Fruit fly (Drosophila melanogaster) whole organism, embryonic: ENCODE results near the gene Mec2.
A peak's percentile ranks its signal among the peaks of the same experiment; 100 is the strongest.

Source experiments
- Abd-B ChIP-seq: fragments of 200-800 bp; sonication (Bioruptor generic); optimal IDR thresholded peaks from 2 replicates; lab custom pipeline; 2018; ENCODE audit warnings: missing biosample characterization, mild to moderate bottlenecking, missing genetic modification characterization, moderate library complexity
- Ada2b ChIP-seq: fragments of 200-800 bp; sonication (Bioruptor generic); IDR thresholded peaks from 2 replicates; pipeline ENCODE4 v1.3.6; 2022; ENCODE audit warnings: missing biosample characterization, missing genetic modification characterization
- Aef1 ChIP-seq: fragments of 200-800 bp; sonication (Bioruptor generic); IDR thresholded peaks from 3 replicates; pipeline ENCODE4 v1.3.6; 2022; ENCODE audit warnings: missing biosample characterization, missing genetic modification characterization
- Atf-2 ChIP-seq: fragments of 200-800 bp; sonication (Bioruptor generic); optimal IDR thresholded peaks from 2 replicates; lab custom pipeline; 2016; ENCODE audit warnings: missing biosample characterization, missing genetic modification characterization
- CG10543 ChIP-seq: fragments of 200-800 bp; sonication (Bioruptor generic); optimal IDR thresholded peaks from 3 replicates; lab custom pipeline; 2017; ENCODE audit warnings: missing biosample characterization, mild to moderate bottlenecking, missing genetic modification characterization, moderate library complexity
- CG11085 ChIP-seq: fragments of 200-800 bp; sonication (Bioruptor generic); IDR thresholded peaks from 2 replicates; pipeline ENCODE4 v1.3.6; 2022; ENCODE audit warnings: missing biosample characterization, missing genetic modification characterization
- CG11723 ChIP-seq: fragments of 200-800 bp; sonication (Bioruptor generic); optimal IDR thresholded peaks from 2 replicates; lab custom pipeline; 2017; ENCODE audit warnings: missing biosample characterization, mild to moderate bottlenecking, missing genetic modification characterization
- CG13287 ChIP-seq: fragments of 200-800 bp; sonication (Bioruptor generic); IDR thresholded peaks from 2 replicates; pipeline ENCODE4 v1.3.6; 2022; ENCODE audit warnings: missing biosample characterization, missing genetic modification characterization; ENCODE audit not compliant: partially characterized antibody
- CG17568 ChIP-seq: fragments of 200-800 bp; sonication (Bioruptor generic); optimal IDR thresholded peaks from 2 replicates; lab custom pipeline; 2018; ENCODE audit warnings: missing biosample characterization, mild to moderate bottlenecking, missing genetic modification characterization, moderate library complexity
- CG17829 ChIP-seq: fragments of 200-800 bp; optimal IDR thresholded peaks from 2 replicates; lab custom pipeline; 2019; ENCODE audit warnings: missing biosample characterization, mild to moderate bottlenecking, missing genetic modification characterization, moderate library complexity
- CG2202 ChIP-seq: fragments of 200-800 bp; sonication (Bioruptor generic); optimal IDR thresholded peaks from 2 replicates; lab custom pipeline; 2018; ENCODE audit warnings: missing biosample characterization, mild to moderate bottlenecking, missing genetic modification characterization
- CG2875 ChIP-seq: fragments of 200-800 bp; sonication (Bioruptor generic); optimal IDR thresholded peaks from 2 replicates; lab custom pipeline; 2017; ENCODE audit warnings: missing biosample characterization, mild to moderate bottlenecking, missing genetic modification characterization, missing genetic modification reagents
- CG32532 ChIP-seq: fragments of 200-800 bp; sonication (Bioruptor generic); IDR thresholded peaks from 2 replicates; pipeline ENCODE4 v1.3.6; 2022; ENCODE audit warnings: missing biosample characterization, missing genetic modification characterization
- CG6175 ChIP-seq: fragments of 200-800 bp; sonication (Bioruptor generic); IDR thresholded peaks from 3 replicates; pipeline ENCODE4 v1.3.6; 2022; ENCODE audit warnings: missing biosample characterization, missing genetic modification characterization
- CG6689 ChIP-seq: fragments of 200-800 bp; sonication (Bioruptor generic); IDR thresholded peaks from 2 replicates; pipeline ENCODE4 v1.3.6; 2022; ENCODE audit warnings: missing biosample characterization, missing genetic modification characterization
- CG7556 ChIP-seq: fragments of 200-800 bp; sonication (Bioruptor generic); optimal IDR thresholded peaks from 2 replicates; lab custom pipeline; 2017; ENCODE audit warnings: missing biosample characterization, mild to moderate bottlenecking, missing genetic modification characterization
- CG7786 ChIP-seq: fragments of 200-800 bp; sonication (Bioruptor generic); optimal IDR thresholded peaks from 2 replicates; lab custom pipeline; 2016; ENCODE audit warnings: missing biosample characterization, missing genetic modification characterization
- CG9609 ChIP-seq: fragments of 200-800 bp; sonication (Bioruptor generic); optimal IDR thresholded peaks from 3 replicates; lab custom pipeline; 2016; ENCODE audit warnings: missing biosample characterization, missing genetic modification characterization
- CG9876 ChIP-seq: fragments of 200-800 bp; sonication (Bioruptor generic); optimal IDR thresholded peaks from 2 replicates; lab custom pipeline; 2016; ENCODE audit warnings: missing biosample characterization, missing genetic modification characterization
- Deaf1 ChIP-seq: fragments of 200-800 bp; optimal IDR thresholded peaks from 3 replicates; lab custom pipeline; 2019; ENCODE audit warnings: missing biosample characterization, mild to moderate bottlenecking, missing genetic modification characterization, moderate library complexity
- H2.0 ChIP-seq: fragments of 200-800 bp; sonication (Bioruptor generic); IDR thresholded peaks from 2 replicates; pipeline ENCODE4 v1.3.6; 2022; ENCODE audit warnings: missing biosample characterization, missing genetic modification characterization
- HLH4C ChIP-seq: fragments of 200-800 bp; sonication (Bioruptor generic); IDR thresholded peaks from 3 replicates; pipeline ENCODE4 v1.3.6; 2022; ENCODE audit warnings: missing biosample characterization, missing genetic modification characterization; ENCODE audit not compliant: partially characterized antibody
- Hr3 ChIP-seq: fragments of 200-800 bp; sonication (Bioruptor generic); optimal IDR thresholded peaks from 3 replicates; lab custom pipeline; 2016; ENCODE audit warnings: missing biosample characterization, missing genetic modification characterization
- Jarid2 ChIP-seq: fragments of 200-800 bp; sonication (Bioruptor generic); optimal IDR thresholded peaks from 3 replicates; lab custom pipeline; 2017; ENCODE audit warnings: mild to moderate bottlenecking, missing biosample characterization, missing genetic modification reagents, missing genetic modification characterization
- Lim3 ChIP-seq: fragments of 200-800 bp; sonication (Bioruptor generic); IDR thresholded peaks from 2 replicates; pipeline ENCODE4 v1.3.6; 2022; ENCODE audit warnings: missing biosample characterization, missing genetic modification characterization
- NC2α ChIP-seq: fragments of 200-800 bp; sonication (Bioruptor generic); optimal IDR thresholded peaks from 2 replicates; lab custom pipeline; 2016; ENCODE audit warnings: missing biosample characterization, missing genetic modification characterization
- NFAT ChIP-seq: fragments of 200-800 bp; sonication (Bioruptor generic); IDR thresholded peaks from 2 replicates; pipeline ENCODE4 v1.3.6; 2022; ENCODE audit warnings: missing biosample characterization, missing genetic modification characterization
- Rx ChIP-seq: fragments of 200-800 bp; sonication (Bioruptor generic); IDR thresholded peaks from 2 replicates; pipeline ENCODE4 v1.3.6; 2022; ENCODE audit warnings: missing biosample characterization, missing genetic modification characterization
- Sox102F ChIP-seq: fragments of 200-800 bp; sonication (Bioruptor generic); optimal IDR thresholded peaks from 2 replicates; lab custom pipeline; 2018; ENCODE audit warnings: missing biosample characterization, mild to moderate bottlenecking, missing genetic modification characterization, moderate library complexity
- Stat92E ChIP-seq, 3 experiments: fragments of >200 bp in 2 of 3; fragments of 200-800 bp in 1 of 3; sonication (Bioruptor generic) in 1 of 3; optimal IDR thresholded peaks; 2 replicates each; lab custom pipeline; 2017 to 2019; ENCODE audit warnings: missing biosample characterization in 3 of 3, missing genetic modification characterization in 3 of 3, mild to moderate bottlenecking in 1 of 3, moderate library complexity in 1 of 3
- ash1 ChIP-seq: fragments of 200-800 bp; sonication (Bioruptor generic); optimal IDR thresholded peaks from 2 replicates; lab custom pipeline; 2018; ENCODE audit warnings: missing biosample characterization, mild to moderate bottlenecking, missing genetic modification characterization
- bab2 ChIP-seq: fragments of 200-800 bp; sonication (Bioruptor generic); optimal IDR thresholded peaks from 2 replicates; lab custom pipeline; 2016; ENCODE audit warnings: missing biosample characterization, missing genetic modification characterization
- bowl ChIP-seq: fragments of 200-800 bp; sonication (Bioruptor generic); IDR thresholded peaks from 2 replicates; pipeline ENCODE4 v1.3.6; 2022; ENCODE audit warnings: missing biosample characterization, missing genetic modification characterization
- caup ChIP-seq: fragments of 200-800 bp; sonication (Bioruptor generic); optimal IDR thresholded peaks from 3 replicates; lab custom pipeline; 2017; ENCODE audit warnings: missing biosample characterization, mild to moderate bottlenecking, missing genetic modification characterization, moderate library complexity; ENCODE audit not compliant: severe bottlenecking
- ci ChIP-seq: fragments of 200-800 bp; sonication (Bioruptor generic); IDR thresholded peaks from 3 replicates; pipeline ENCODE4 v1.3.6; 2022; ENCODE audit warnings: missing biosample characterization, missing genetic modification characterization
- dati ChIP-seq: fragments of 200-800 bp; sonication (Bioruptor generic); IDR thresholded peaks from 2 replicates; pipeline ENCODE4 v1.3.6; 2022; ENCODE audit warnings: missing biosample characterization, missing genetic modification characterization
- ewg ChIP-seq: fragments of 200-800 bp; sonication (Bioruptor generic); optimal IDR thresholded peaks from 3 replicates; lab custom pipeline; 2017; ENCODE audit warnings: mild to moderate bottlenecking, missing biosample characterization, missing genetic modification reagents, missing genetic modification characterization
- fd64A ChIP-seq: fragments of 200-800 bp; sonication (Bioruptor generic); optimal IDR thresholded peaks from 3 replicates; lab custom pipeline; 2018; ENCODE audit warnings: missing biosample characterization, mild to moderate bottlenecking, missing genetic modification characterization
- gem ChIP-seq: fragments of 200-800 bp; sonication (Bioruptor generic); optimal IDR thresholded peaks from 2 replicates; lab custom pipeline; 2019; ENCODE audit warnings: missing biosample characterization, mild to moderate bottlenecking, missing genetic modification characterization, moderate library complexity
- ham ChIP-seq: fragments of 200-800 bp; sonication (Bioruptor generic); IDR thresholded peaks from 2 replicates; pipeline ENCODE4 v1.3.6; 2022; ENCODE audit warnings: missing biosample characterization, missing genetic modification characterization
- her ChIP-seq: fragments of 200-800 bp; sonication (Bioruptor generic); optimal IDR thresholded peaks from 2 replicates; lab custom pipeline; 2016; ENCODE audit warnings: missing biosample characterization, missing genetic modification characterization
- mam ChIP-seq: fragments of 200-800 bp; sonication (Bioruptor generic); optimal IDR thresholded peaks from 3 replicates; lab custom pipeline; 2016; ENCODE audit warnings: missing biosample characterization, missing genetic modification characterization
- phol ChIP-seq: fragments of 200-800 bp; sonication (Bioruptor generic); optimal IDR thresholded peaks from 3 replicates; lab custom pipeline; 2018; ENCODE audit warnings: missing biosample characterization, mild to moderate bottlenecking, missing genetic modification characterization, moderate library complexity
- rib ChIP-seq: fragments of 200-800 bp; sonication (Bioruptor generic); IDR thresholded peaks from 2 replicates; pipeline ENCODE4 v1.3.6; 2022; ENCODE audit warnings: missing biosample characterization, missing genetic modification characterization
- sima ChIP-seq: fragments of 200-800 bp; sonication (Bioruptor generic); optimal IDR thresholded peaks from 2 replicates; lab custom pipeline; 2016; ENCODE audit warnings: missing biosample characterization, missing genetic modification characterization
- ttk ChIP-seq: fragments of 200-800 bp; sonication (Bioruptor generic); IDR thresholded peaks from 2 replicates; pipeline ENCODE4 v2.1.2; 2022; ENCODE audit warnings: missing biosample characterization, missing genetic modification characterization
- unpg ChIP-seq: fragments of 200-800 bp; sonication (Bioruptor generic); optimal IDR thresholded peaks from 3 replicates; lab custom pipeline; 2018; ENCODE audit warnings: missing biosample characterization, mild to moderate bottlenecking, missing genetic modification characterization, moderate library complexity
- vfl ChIP-seq: fragments of 200-800 bp; sonication (Bioruptor generic); optimal IDR thresholded peaks from 2 replicates; lab custom pipeline; 2016; ENCODE audit warnings: missing biosample characterization, missing genetic modification characterization
- zen2 ChIP-seq: fragments of 200-800 bp; sonication (Bioruptor generic); IDR thresholded peaks from 3 replicates; pipeline ENCODE4 v1.3.6; 2022; ENCODE audit warnings: missing biosample characterization, missing genetic modification characterization; ENCODE audit not compliant: partially characterized antibody
- zfh1 ChIP-seq: fragments of 200-800 bp; sonication (Bioruptor generic); IDR thresholded peaks from 3 replicates; pipeline ENCODE4 v1.3.6; 2022; ENCODE audit warnings: missing biosample characterization, missing genetic modification characterization

Mec2 gene

DNA sequence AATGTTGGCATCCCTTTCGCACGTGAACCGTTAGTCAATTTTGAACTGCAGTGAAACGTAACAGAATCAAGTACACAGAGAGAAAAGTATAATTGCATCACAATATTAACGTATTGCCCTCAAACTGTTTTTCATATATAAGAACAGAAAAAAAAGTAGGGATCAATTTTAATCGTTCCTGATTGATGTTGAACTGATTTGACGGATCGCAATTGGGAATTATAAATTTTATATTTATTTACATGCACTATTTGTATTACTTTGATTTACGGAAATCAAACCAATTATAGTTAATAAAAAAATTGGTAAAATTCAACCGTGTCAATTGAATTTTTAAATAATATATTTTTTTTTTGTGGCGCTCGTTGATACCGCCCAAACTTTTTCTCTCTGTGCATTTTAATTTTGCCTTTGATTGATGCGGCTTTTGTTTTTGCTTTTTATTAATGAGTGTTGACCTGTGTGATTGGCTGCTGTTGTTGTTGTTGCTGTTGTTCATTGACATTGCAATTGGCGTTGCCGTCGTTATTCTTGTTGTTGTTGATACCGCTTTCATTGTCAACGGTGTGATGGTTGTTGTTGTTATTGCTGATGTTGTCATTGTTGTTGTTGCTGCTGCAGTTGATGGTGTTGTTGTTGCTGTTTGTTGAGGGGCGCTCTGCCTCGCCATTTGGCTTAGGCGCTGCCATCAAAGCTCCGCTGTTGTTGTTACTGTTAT is 35.1 kb upstream of the Mec2 start (continued):
- no peak for TF ChIP-seq NC2α (GFP tag; lab: Kevin White, UChicago)
- 0 out of 3 replicates have a peak, but pooled peaks have one; percentile 14 for TF ChIP-seq ci (GFP tag; lab: Robert Waterston, UW)
- TF ChIP-seq CG6175 (GFP tag; lab: Robert Waterston, UW) = no peak
- TF ChIP-seq H2.0 (GFP tag; lab: Robert Waterston, UW) = no peak
- no peak for TF ChIP-seq caup (GFP tag; lab: Kevin White, UChicago)
- no peak for TF ChIP-seq CG11085 (GFP tag; lab: Robert Waterston, UW)
- no peak for TF ChIP-seq Lim3
- TF ChIP-seq CG32532 (GFP tag; lab: Robert Waterston, UW) = 0 out of 2 replicates have a peak, but pooled peaks have one; percentile 16
- peak; percentile 29; the same call in 1 of the 2 replicates for TF ChIP-seq ttk
- TF ChIP-seq vfl (GFP tag; lab: Kevin White, UChicago) = no peak
- TF ChIP-seq ash1 = no peak
- TF ChIP-seq Atf-2 (GFP tag; lab: Kevin White, UChicago) = no peak
- peak; percentile 57 for TF ChIP-seq CG7556
- peak; percentile 54 for TF ChIP-seq CG2875 (GFP tag; lab: Kevin White, UChicago)
- no peak for TF ChIP-seq CG10543 (GFP tag; lab: Kevin White, UChicago)
- peak; percentile 59 for TF ChIP-seq CG6689 (GFP tag; lab: Robert Waterston, UW)
- no peak for TF ChIP-seq Jarid2 (GFP tag; lab: Kevin White, UChicago)
- TF ChIP-seq zen2 (GFP tag; lab: Robert Waterston, UW) = no peak
- TF ChIP-seq dati (GFP tag; lab: Robert Waterston, UW) = no peak
- TF ChIP-seq fd64A (GFP tag; lab: Kevin White, UChicago) = no peak
- TF ChIP-seq ewg (GFP tag; lab: Kevin White, UChicago) = peak; percentile 54
- TF ChIP-seq CG13287 (GFP tag; lab: Robert Waterston, UW) = no peak
- no peak for TF ChIP-seq Stat92E (GFP tag; optimal IDR thresholded peaks at IDR 0.05; lab: Kevin White, UChicago)
- TF ChIP-seq bab2 = no peak
- TF ChIP-seq CG17829 (tag; lab: Kevin White, UChicago) = peak; percentile 55
- peak; percentile 77 for TF ChIP-seq phol (tag; lab: Kevin White, UChicago)
- TF ChIP-seq Sox102F (GFP tag; lab: Kevin White, UChicago) = peak; percentile 77
- peak; percentile 59 for TF ChIP-seq zfh1
- no peak for TF ChIP-seq HLH4C (GFP tag; lab: Robert Waterston, UW)
- TF ChIP-seq gem (tag; lab: Kevin White, UChicago) = peak; percentile 85
- no peak for TF ChIP-seq sima (GFP tag; lab: Kevin White, UChicago)
- peak; percentile 28 for TF ChIP-seq Abd-B (GFP tag; lab: Kevin White, UChicago)
- TF ChIP-seq mam (GFP tag; lab: Kevin White, UChicago) = no peak
- no peak for TF ChIP-seq CG17568 (GFP tag; lab: Kevin White, UChicago)
- no peak; the same call in 2 of the 3 replicates for TF ChIP-seq Aef1 (GFP tag; lab: Robert Waterston, UW)
- no peak for TF ChIP-seq CG9609 (GFP tag; lab: Kevin White, UChicago)
- TF ChIP-seq CG9876 (GFP tag; lab: Kevin White, UChicago) = no peak
- no peak for TF ChIP-seq CG11723 (GFP tag; lab: Kevin White, UChicago)
- peak; percentile 68 for TF ChIP-seq unpg (GFP tag; lab: Kevin White, UChicago)
- TF ChIP-seq CG7786 = no peak
- TF ChIP-seq rib (GFP tag; lab: Robert Waterston, UW) = no peak
- TF ChIP-seq Hr3 = peak; percentile 48
- 0 out of 2 replicates have a peak, but pooled peaks have one; percentile 16 for TF ChIP-seq Ada2b
- TF ChIP-seq Rx (GFP tag; lab: Robert Waterston, UW) = no peak
- TF ChIP-seq CG2202 (tag; lab: Kevin White, UChicago) = peak; percentile 17
- TF ChIP-seq bowl (GFP tag; lab: Robert Waterston, UW) = no peak
- no peak for TF ChIP-seq her (GFP tag; lab: Kevin White, UChicago)
- no peak for TF ChIP-seq Deaf1
- no peak for TF ChIP-seq ham (GFP tag; lab: Robert Waterston, UW)
- TF ChIP-seq NFAT (GFP tag; lab: Robert Waterston, UW) = no peak
